Worm (Caenorhabditis elegans): ENCODE data around the gene T22G5.1.

T22G5.1 gene

DNA sequence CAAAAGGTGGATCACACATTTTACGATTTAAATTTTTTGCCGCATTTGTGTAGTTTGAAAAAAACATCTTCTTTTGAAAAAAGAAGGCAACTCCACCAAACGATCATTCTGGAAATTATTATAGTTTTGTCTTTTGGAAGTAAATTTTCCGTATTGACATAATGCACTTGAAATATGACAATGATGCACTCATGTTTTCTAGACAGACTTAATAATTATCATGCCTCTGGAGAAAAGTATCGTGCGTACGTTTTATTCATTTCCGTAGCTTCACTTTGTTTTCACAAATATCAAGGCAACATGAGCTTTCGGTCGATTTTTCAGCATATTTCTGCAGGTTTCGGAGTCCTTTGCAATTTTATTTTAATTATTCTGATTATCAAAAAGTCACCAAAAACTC is 41.7 kb downstream of the T22G5.1 start, which contains the start of gene str-250:
Gene str-250 (plus strand): TSS at position 301 of the 400 bp plus-strand sequence.
- TF ChIP-seq lir-1 (GFP tag; conservative IDR thresholded peaks at IDR 0.05), result no peak
- TF ChIP-seq attf-6 (GFP tag; IDR thresholded peaks at IDR 0.05), result no peak

DNA sequence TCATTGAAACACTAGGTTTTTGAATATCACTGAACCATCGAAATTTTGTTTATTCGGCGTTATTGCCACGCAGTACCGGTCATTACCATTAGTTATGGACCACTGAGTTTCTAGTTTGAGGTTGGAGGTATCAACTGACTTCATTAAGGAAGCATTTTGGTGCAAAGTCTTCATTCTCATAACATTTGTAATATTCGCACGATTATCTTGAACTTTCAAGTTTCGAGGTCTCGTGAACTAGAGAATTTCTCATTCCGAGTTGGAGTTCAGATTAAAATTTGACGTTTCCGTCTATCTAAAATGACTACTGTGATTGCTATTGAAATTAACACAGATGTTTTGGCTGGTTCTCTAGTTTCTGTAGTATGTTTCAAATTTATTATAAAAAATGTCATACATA is 44.1 kb downstream of the T22G5.1 start, which contains the start of gene srx-42:
Gene srx-42 (plus strand): TSS at position 301 of the 400 bp plus-strand sequence.
- no peak for TF ChIP-seq Y79H2A.3 (GFP tag; conservative IDR thresholded peaks at IDR 0.05)
- TF ChIP-seq aptf-2 (GFP tag; conservative IDR thresholded peaks at IDR 0.05), result no peak

DNA sequence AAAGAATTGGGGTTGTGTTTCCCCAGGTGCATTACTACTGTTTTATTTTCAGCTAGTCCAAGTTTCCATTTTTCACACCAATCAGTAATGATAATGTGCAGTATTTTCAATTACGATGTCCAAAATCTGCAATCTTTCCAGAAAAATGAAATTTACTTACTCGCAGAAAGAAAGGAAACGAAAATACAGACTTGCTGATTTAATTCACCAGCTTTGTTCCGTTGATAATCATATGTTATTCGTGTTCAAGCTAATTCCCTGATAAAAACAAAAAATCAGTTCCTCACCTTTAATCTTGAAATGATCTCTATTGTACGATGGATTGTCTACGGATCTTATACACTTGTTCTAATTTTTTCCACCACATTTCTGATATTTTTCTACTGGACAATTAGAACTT is 47.2 kb downstream of the T22G5.1 start, which contains the start of gene srxa-11:
Gene srxa-11 (plus strand): TSS at position 301 of the 400 bp plus-strand sequence.
- TF ChIP-seq egl-44 (GFP tag; IDR thresholded peaks at IDR 0.05) (no peak), nhr-80 (tag; optimal IDR thresholded peaks at IDR 0.05) (no peak), chd-7 (tag; optimal IDR thresholded peaks at IDR 0.05) (no peak), ztf-22 (GFP tag; optimal IDR thresholded peaks at IDR 0.05) (no peak), ztf-25 (GFP tag; IDR thresholded peaks at IDR 0.05) (no peak)

DNA sequence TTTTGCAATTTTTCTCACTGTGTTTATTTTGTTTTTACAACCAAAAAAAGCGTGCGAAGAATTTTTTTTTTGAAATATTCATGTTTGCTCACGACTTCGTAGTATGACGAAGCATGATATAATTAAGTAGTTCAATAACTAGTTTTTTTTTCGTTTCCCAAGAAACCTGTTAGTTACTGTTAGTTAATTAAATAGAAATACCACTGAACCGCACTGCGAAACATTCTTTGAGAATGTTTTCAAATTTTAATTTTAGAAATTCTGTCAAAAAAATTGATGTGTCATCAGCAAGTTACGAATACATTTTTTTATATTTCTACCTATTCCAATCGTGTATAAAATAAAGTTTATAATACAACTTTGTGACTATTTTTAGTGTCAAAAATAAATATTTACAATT is 49.8 kb downstream of the T22G5.1 start, which contains the start of gene srxa-12:
Gene srxa-12 (plus strand): TSS at position 301 of the 400 bp plus-strand sequence.
- TF ChIP-seq lin-40 (tag; optimal IDR thresholded peaks at IDR 0.05), result no peak
- no peak for TF ChIP-seq dox-1 (GFP tag; IDR thresholded peaks at IDR 0.05)
- no peak for TF ChIP-seq Y53G8AR.9 (GFP tag; conservative IDR thresholded peaks at IDR 0.05)
- no peak for TF ChIP-seq somi-1 (GFP tag; optimal IDR thresholded peaks at IDR 0.05)
- TF ChIP-seq lin-35 (GFP tag; optimal IDR thresholded peaks at IDR 0.05), result no peak
- TF ChIP-seq sdz-38 (tag; optimal IDR thresholded peaks at IDR 0.05), result no peak
- no peak for TF ChIP-seq F57A8.1 (GFP tag; optimal IDR thresholded peaks at IDR 0.05)
- no peak for TF ChIP-seq mxl-1 (tag; optimal IDR thresholded peaks at IDR 0.05)
- no peak for TF ChIP-seq ceh-100 (GFP tag; IDR thresholded peaks at IDR 0.05)
- TF ChIP-seq aptf-2 (GFP tag; conservative IDR thresholded peaks at IDR 0.05), result no peak
- no peak for TF ChIP-seq ztf-18 (tag; optimal IDR thresholded peaks at IDR 0.05)
- no peak for TF ChIP-seq T07F8.4 (tag; optimal IDR thresholded peaks at IDR 0.05)
- TF ChIP-seq snpc-3.4 (tag; optimal IDR thresholded peaks at IDR 0.05), result no peak
- no peak for TF ChIP-seq K12H6.12 (tag; optimal IDR thresholded peaks at IDR 0.05)

Measured in whole organism, young adult.